Fruit fly (Drosophila melanogaster): Measurements from ENCODE around the gene Snmp1.

Gene Snmp1

dm6 chr3R:21151090-21151870 lies 16.7 kb downstream of the Snmp1 start:
- TF ChIP-seq Snoo (tag; optimal IDR thresholded peaks at IDR 0.05) (no peak), CG4496 (GFP tag; IDR thresholded peaks at IDR 0.05) (peak; percentile 58), CG17806 (tag; optimal IDR thresholded peaks at IDR 0.05) (no peak), CG8159 (tag; optimal IDR thresholded peaks at IDR 0.05) (no peak), Pif1B (GFP tag; optimal IDR thresholded peaks at IDR 0.05) (no peak), Ets98B (GFP tag; IDR thresholded peaks at IDR 0.05) (peak; percentile 31; the same call in 1 of the 2 replicates), CG34367 (tag; optimal IDR thresholded peaks at IDR 0.05) (no peak), Pif1A (GFP tag; optimal IDR thresholded peaks at IDR 0.05) (no peak), CG9948 (tag; optimal IDR thresholded peaks at IDR 0.05) (peak; percentile 20), rn (GFP tag; IDR thresholded peaks at IDR 0.05) (no peak), CG13204 (GFP tag; optimal IDR thresholded peaks at IDR 0.05) (no peak), CG12605 (GFP tag; IDR thresholded peaks at IDR 0.05) (0 out of 2 replicates have a peak, but pooled peaks have one; percentile 28), CG10348 (GFP tag; IDR thresholded peaks at IDR 0.05) (no peak), CG32121 (GFP tag; IDR thresholded peaks at IDR 0.05) (peak; percentile 75)

- TF ChIP-seq Ets98B (GFP tag; IDR thresholded peaks at IDR 0.05), result 0 out of 2 replicates have a peak, but pooled peaks have one; percentile 19
- TF ChIP-seq EcR (GFP tag; optimal IDR thresholded peaks at IDR 0.05), result peak; percentile 8
- no peak for TF ChIP-seq CG8301 (tag; optimal IDR thresholded peaks at IDR 0.05)
- no peak for TF ChIP-seq fd96Ca (GFP tag; IDR thresholded peaks at IDR 0.05)
- TF ChIP-seq CG32121 (GFP tag; IDR thresholded peaks at IDR 0.05), result 0 out of 2 replicates have a peak, but pooled peaks have one; percentile 15
Observed at dm6 chr3R:21150090-21150489, 17.9 kb downstream of the Snmp1 start.

- no peak for TF ChIP-seq CG12605 (GFP tag; IDR thresholded peaks at IDR 0.05)
Observed at dm6 chr3R:21141341-21141740, 26.7 kb downstream of the Snmp1 start.

- TF ChIP-seq Ets98B (GFP tag; IDR thresholded peaks at IDR 0.05), result peak; percentile 34; the same call in 1 of the 2 replicates
- no peak for TF ChIP-seq CG9948 (tag; optimal IDR thresholded peaks at IDR 0.05)
Observed at dm6 chr3R:21140458-21140857, 27.5 kb downstream of the Snmp1 start, which contains the start of gene SNF4Agamma. Gene SNF4Agamma (plus strand): TSS chr3R:21140739.

dm6 chr3R:21138220-21138754 lies 29.7 kb downstream of the Snmp1 start, which contains the start of gene meigo:
Gene meigo (plus strand): TSS chr3R:21138270.
- no peak for TF ChIP-seq D1 (tag; optimal IDR thresholded peaks at IDR 0.05)
- TF ChIP-seq CG14655 (GFP tag; optimal IDR thresholded peaks at IDR 0.05), result no peak
- TF ChIP-seq Snoo (tag; optimal IDR thresholded peaks at IDR 0.05), result peak; percentile 2
- TF ChIP-seq CG17806 (tag; optimal IDR thresholded peaks at IDR 0.05), result peak; percentile 54
- no peak for TF ChIP-seq CG32121 (GFP tag; IDR thresholded peaks at IDR 0.05)
- no peak for TF ChIP-seq rn (GFP tag; IDR thresholded peaks at IDR 0.05)
- no peak for TF ChIP-seq EcR (GFP tag; optimal IDR thresholded peaks at IDR 0.05)
- TF ChIP-seq CG4496 (GFP tag; IDR thresholded peaks at IDR 0.05), result peak; percentile 57; the same call in 1 of the 3 replicates
- peak; percentile 63 for TF ChIP-seq CG15710 (tag; optimal IDR thresholded peaks at IDR 0.05)
- TF ChIP-seq CG8301 (tag; optimal IDR thresholded peaks at IDR 0.05), result no peak
- TF ChIP-seq CG34367 (tag; optimal IDR thresholded peaks at IDR 0.05), result no peak
- no peak for TF ChIP-seq CG13204 (GFP tag; optimal IDR thresholded peaks at IDR 0.05)
- TF ChIP-seq CG12605 (GFP tag; IDR thresholded peaks at IDR 0.05), result no peak
- peak; percentile 39 for TF ChIP-seq CG9948 (tag; optimal IDR thresholded peaks at IDR 0.05)
- no peak for TF ChIP-seq fd96Ca (GFP tag; IDR thresholded peaks at IDR 0.05)
- TF ChIP-seq CG8159 (tag; optimal IDR thresholded peaks at IDR 0.05), result no peak
- no peak for TF ChIP-seq CG10348 (GFP tag; IDR thresholded peaks at IDR 0.05)

- TF ChIP-seq CG8301 (tag; optimal IDR thresholded peaks at IDR 0.05) (no peak), CG9948 (tag; optimal IDR thresholded peaks at IDR 0.05) (peak; percentile 30), CG15710 (tag; optimal IDR thresholded peaks at IDR 0.05) (peak; percentile 37), CG10348 (GFP tag; IDR thresholded peaks at IDR 0.05) (no peak)
Observed at dm6 chr3R:21133951-21134350, 34.1 kb downstream of the Snmp1 start, which contains the start of gene Usp8. Gene Usp8 (plus strand): TSS chr3R:21134262.

dm6 chr3R:21133517-21133916 lies 34.5 kb downstream of the Snmp1 start, which contains the start of gene Trm7-34:
Gene Trm7-34 (minus strand): TSS chr3R:21133881.
- TF ChIP-seq rn (GFP tag; IDR thresholded peaks at IDR 0.05), result no peak
- TF ChIP-seq CG17806 (tag; optimal IDR thresholded peaks at IDR 0.05), result no peak

dm6 chr3R:21130050-21130449 lies 38.0 kb downstream of the Snmp1 start, which contains the start of gene Ice2:
Gene Ice2 (plus strand): TSS chr3R:21130216.
- TF ChIP-seq Ets98B (GFP tag; IDR thresholded peaks at IDR 0.05), result no peak
- no peak for TF ChIP-seq CG9948 (tag; optimal IDR thresholded peaks at IDR 0.05)
- no peak for TF ChIP-seq gl (tag; optimal IDR thresholded peaks at IDR 0.05)
- no peak for TF ChIP-seq Pif1A (GFP tag; optimal IDR thresholded peaks at IDR 0.05)
- no peak for TF ChIP-seq EcR (GFP tag; optimal IDR thresholded peaks at IDR 0.05)
- TF ChIP-seq CG12605 (GFP tag; IDR thresholded peaks at IDR 0.05), result no peak

Data from whole organism, pupa.